Fruit fly (Drosophila melanogaster): ENCODE data around the gene Ubr1.
A peak's percentile ranks its signal among the peaks of the same experiment; 100 is the strongest.

Gene Ubr1

dm6 chrX:16944049-16944532 lies 24.4 kb downstream of the Ubr1 start (continued):
- TF ChIP-seq Hr78 (GFP tag; optimal IDR thresholded peaks at IDR 0.05) = no peak
- TF ChIP-seq E2f1 (GFP tag; IDR thresholded peaks at IDR 0.05) = peak; percentile 40; the same call in 1 of the 2 replicates
- no peak for TF ChIP-seq Side (GFP tag; optimal IDR thresholded peaks at IDR 0.05)
- peak; percentile 78 for TF ChIP-seq CG3281 (GFP tag; optimal IDR thresholded peaks at IDR 0.05)
- TF ChIP-seq slp2 (GFP tag; optimal IDR thresholded peaks at IDR 0.05) = no peak
- peak; percentile 91 for TF ChIP-seq CG2678 (tag; optimal IDR thresholded peaks at IDR 0.05)
- peak; percentile 61 for TF ChIP-seq BtbVII (GFP tag; optimal IDR thresholded peaks at IDR 0.05)
- peak; percentile 19 for TF ChIP-seq CG4328 (GFP tag; optimal IDR thresholded peaks at IDR 0.05)
- peak; percentile 53 for TF ChIP-seq run (tag; optimal IDR thresholded peaks at IDR 0.05)
- TF ChIP-seq Optix (GFP tag; IDR thresholded peaks at IDR 0.05) = no peak
- TF ChIP-seq Oaz (GFP tag; IDR thresholded peaks at IDR 0.05) = 0 out of 2 replicates have a peak, but pooled peaks have one; percentile 22
- peak; percentile 24 for TF ChIP-seq trem (tag; optimal IDR thresholded peaks at IDR 0.05)
- TF ChIP-seq dati (GFP tag; IDR thresholded peaks at IDR 0.05) = no peak
- TF ChIP-seq CG10959 (GFP tag; IDR thresholded peaks at IDR 0.05) = no peak
- peak; percentile 84 for TF ChIP-seq CG11504 (tag; optimal IDR thresholded peaks at IDR 0.05)
- no peak for TF ChIP-seq CG17612 (GFP tag; IDR thresholded peaks at IDR 0.05)
- TF ChIP-seq CG6854 (GFP tag; optimal IDR thresholded peaks at IDR 0.05) = peak; percentile 57
- TF ChIP-seq sim (GFP tag; IDR thresholded peaks at IDR 0.05) = no peak
- peak; percentile 88 for TF ChIP-seq CG15269 (tag; optimal IDR thresholded peaks at IDR 0.05)
- TF ChIP-seq CG17829 (tag; optimal IDR thresholded peaks at IDR 0.05) = peak; percentile 47
- TF ChIP-seq CG6272 (GFP tag; IDR thresholded peaks at IDR 0.05) = no peak
- peak; percentile 85 for TF ChIP-seq Meics (GFP tag; optimal IDR thresholded peaks at IDR 0.05)
- TF ChIP-seq vvl (GFP tag; IDR thresholded peaks at IDR 0.05) = peak; percentile 66
- TF ChIP-seq chinmo (GFP tag; IDR thresholded peaks at IDR 0.05; ENCODE audit: partially characterized antibody) = 0 out of 4 replicates have a peak, but pooled peaks have one; percentile 19
- peak; percentile 61 for TF ChIP-seq CG15011 (GFP tag; optimal IDR thresholded peaks at IDR 0.05)
- TF ChIP-seq CG4707 (GFP tag; optimal IDR thresholded peaks at IDR 0.05) = no peak
- no peak for TF ChIP-seq tx (GFP tag; optimal IDR thresholded peaks at IDR 0.05)
- peak; percentile 63 for TF ChIP-seq Sox102F (GFP tag; optimal IDR thresholded peaks at IDR 0.05)
- peak; percentile 66 for TF ChIP-seq CG10209 (GFP tag; optimal IDR thresholded peaks at IDR 0.05)
- TF ChIP-seq CG14014 (GFP tag; IDR thresholded peaks at IDR 0.05) = peak; percentile 73
- peak; percentile 73 for TF ChIP-seq CG1832 (GFP tag; optimal IDR thresholded peaks at IDR 0.05)
- TF ChIP-seq jing (GFP tag; optimal IDR thresholded peaks at IDR 0.05) = no peak
- TF ChIP-seq fd96Cb (tag; optimal IDR thresholded peaks at IDR 0.05) = peak; percentile 60
- TF ChIP-seq ind (GFP tag; optimal IDR thresholded peaks at IDR 0.05) = peak; percentile 37
- peak; percentile 36 for TF ChIP-seq CG10543 (GFP tag; optimal IDR thresholded peaks at IDR 0.05)
- no peak for TF ChIP-seq da (GFP tag; optimal IDR thresholded peaks at IDR 0.05)
- TF ChIP-seq CG30403 (GFP tag; optimal IDR thresholded peaks at IDR 0.05) = peak; percentile 48
- peak; percentile 47 for TF ChIP-seq sug (tag; optimal IDR thresholded peaks at IDR 0.05)
- no peak for TF ChIP-seq kni (GFP tag; optimal IDR thresholded peaks at IDR 0.05)
- peak; percentile 49; the same call in 1 of the 2 replicates for TF ChIP-seq stc (GFP tag; IDR thresholded peaks at IDR 0.05)
- TF ChIP-seq al (GFP tag; IDR thresholded peaks at IDR 0.05) = peak; percentile 53
- peak in 1 of 2 experiments; percentile 57 for TF ChIP-seq bsh (GFP tag; optimal IDR thresholded peaks at IDR 0.05)
- peak; percentile 67 for TF ChIP-seq Rfx (GFP tag; IDR thresholded peaks at IDR 0.05)
- TF ChIP-seq CG18619 (GFP tag; optimal IDR thresholded peaks at IDR 0.05) = peak; percentile 61
- no peak for TF ChIP-seq Elba2 (GFP tag; optimal IDR thresholded peaks at IDR 0.05)
- peak; percentile 38; the same call in 1 of the 2 replicates for TF ChIP-seq CG31224 (GFP tag; IDR thresholded peaks at IDR 0.05)
- no peak for TF ChIP-seq H15 (GFP tag; IDR thresholded peaks at IDR 0.05)
- peak; percentile 41; the same call in 1 of the 2 replicates for TF ChIP-seq esg (GFP tag; conservative IDR thresholded peaks at IDR 0.05)
- TF ChIP-seq dmrt99B (tag; optimal IDR thresholded peaks at IDR 0.05) = peak; percentile 73
- TF ChIP-seq Hmx (GFP tag; optimal IDR thresholded peaks at IDR 0.05) = no peak

Data from whole organism, embryonic.